Fruit fly (Drosophila melanogaster): ENCODE data around the gene Ocho.

Ocho gene

dm6 chr3L:15011638-15012335, 37.1 kb downstream of the Ocho start (continued):
- TF ChIP-seq CG15073 (GFP tag; optimal IDR thresholded peaks at IDR 0.05): no peak
- peak; percentile 79 for TF ChIP-seq Ada2b (GFP tag; IDR thresholded peaks at IDR 0.05)
- peak; percentile 76 for TF ChIP-seq CG10147 (GFP tag; optimal IDR thresholded peaks at IDR 0.05)
- TF ChIP-seq sc (optimal IDR thresholded peaks at IDR 0.05): no peak
- peak; percentile 20 for TF ChIP-seq sc (GFP tag; optimal IDR thresholded peaks at IDR 0.05)
- TF ChIP-seq CG12071 (GFP tag; optimal IDR thresholded peaks at IDR 0.05): peak; percentile 41
- TF ChIP-seq tll (GFP tag; optimal IDR thresholded peaks at IDR 0.05): no peak
- peak; percentile 68 for TF ChIP-seq dysf (GFP tag; IDR thresholded peaks at IDR 0.05)
- no peak for TF ChIP-seq repo (GFP tag; optimal IDR thresholded peaks at IDR 0.05)
- no peak for TF ChIP-seq CG17912 (GFP tag; optimal IDR thresholded peaks at IDR 0.05)
- TF ChIP-seq tin (GFP tag; optimal IDR thresholded peaks at IDR 0.05): peak; percentile 65
- TF ChIP-seq CG8944 (GFP tag; optimal IDR thresholded peaks at IDR 0.05): no peak
- peak; percentile 50 for TF ChIP-seq CG17568 (GFP tag; optimal IDR thresholded peaks at IDR 0.05)
- TF ChIP-seq CG4328 (GFP tag; optimal IDR thresholded peaks at IDR 0.05): peak; percentile 52
- no peak for TF ChIP-seq CG8089 (GFP tag; optimal IDR thresholded peaks at IDR 0.05)
- peak; percentile 24; the same call in 1 of the 3 replicates for TF ChIP-seq CG2889 (GFP tag; IDR thresholded peaks at IDR 0.05)
- no peak for TF ChIP-seq sima (GFP tag; optimal IDR thresholded peaks at IDR 0.05)
- TF ChIP-seq CG1024 (GFP tag; IDR thresholded peaks at IDR 0.05): peak; percentile 49; the same call in 1 of the 2 replicates
- TF ChIP-seq CG2116 (GFP tag; optimal IDR thresholded peaks at IDR 0.05): peak; percentile 18
- TF ChIP-seq Eip74EF (GFP tag; optimal IDR thresholded peaks at IDR 0.05): peak in 1 of 2 experiments; percentile 78
- no peak for TF ChIP-seq CG10462 (GFP tag; optimal IDR thresholded peaks at IDR 0.05)
- TF ChIP-seq Fer1 (GFP tag; optimal IDR thresholded peaks at IDR 0.05): peak; percentile 74
- TF ChIP-seq abd-A (tag; optimal IDR thresholded peaks at IDR 0.05): no peak
- TF ChIP-seq mirr (GFP tag; optimal IDR thresholded peaks at IDR 0.05): peak; percentile 5
- 0 out of 2 replicates have a peak, but pooled peaks have one; percentile 44 for TF ChIP-seq E2f2 (GFP tag; IDR thresholded peaks at IDR 0.05)
- no peak for TF ChIP-seq Doc3 (GFP tag; IDR thresholded peaks at IDR 0.05; ENCODE audit: partially characterized antibody)
- peak; percentile 53 for TF ChIP-seq Fer2 (tag; optimal IDR thresholded peaks at IDR 0.05)
- TF ChIP-seq cas (GFP tag; IDR thresholded peaks at IDR 0.05): no peak
- TF ChIP-seq gem (tag; optimal IDR thresholded peaks at IDR 0.05): peak; percentile 93
- TF ChIP-seq slou (GFP tag; optimal IDR thresholded peaks at IDR 0.05): peak; percentile 25
- TF ChIP-seq CG12299 (tag; optimal IDR thresholded peaks at IDR 0.05): peak; percentile 62
- no peak for TF ChIP-seq CG13287 (GFP tag; IDR thresholded peaks at IDR 0.05; ENCODE audit: partially characterized antibody)
- TF ChIP-seq Bdp1 (GFP tag; optimal IDR thresholded peaks at IDR 0.05): peak; percentile 32
- TF ChIP-seq CG12104 (GFP tag; optimal IDR thresholded peaks at IDR 0.05): peak; percentile 55
- TF ChIP-seq pita (GFP tag; optimal IDR thresholded peaks at IDR 0.05): no peak
- peak; percentile 71 for TF ChIP-seq HHEX (GFP tag; optimal IDR thresholded peaks at IDR 0.05)
- TF ChIP-seq CG12236 (GFP tag; optimal IDR thresholded peaks at IDR 0.05): no peak
- peak; percentile 90 for TF ChIP-seq sens (GFP tag)
- peak; percentile 7 to 57 for TF ChIP-seq chif (GFP tag; optimal IDR thresholded peaks at IDR 0.05)
- TF ChIP-seq Hr51 (GFP tag; optimal IDR thresholded peaks at IDR 0.05): peak in 1 of 2 experiments; percentile 84
- TF ChIP-seq Dbx (GFP tag; IDR thresholded peaks at IDR 0.05): 0 out of 3 replicates have a peak, but pooled peaks have one; percentile 18
- peak; percentile 57; the same call in 1 of the 2 replicates for TF ChIP-seq H2.0 (GFP tag; IDR thresholded peaks at IDR 0.05)
- TF ChIP-seq Lim3 (GFP tag; IDR thresholded peaks at IDR 0.05): 0 out of 2 replicates have a peak, but pooled peaks have one; percentile 63
- no peak for TF ChIP-seq Gsc (GFP tag; IDR thresholded peaks at IDR 0.05)
- TF ChIP-seq gfzf (GFP tag; optimal IDR thresholded peaks at IDR 0.05): no peak
- peak; percentile 69 for TF ChIP-seq onecut (GFP tag; IDR thresholded peaks at IDR 0.05)
- TF ChIP-seq Dll (GFP tag; IDR thresholded peaks at IDR 0.05; ENCODE audit: partially characterized antibody): no peak
- TF ChIP-seq CG10267 (tag; optimal IDR thresholded peaks at IDR 0.05): peak; percentile 83
- TF ChIP-seq nerfin-1 (tag; optimal IDR thresholded peaks at IDR 0.05): peak; percentile 74
